Worm (Caenorhabditis elegans) whole organism, midembryonic: ENCODE data around the gene F54F2.6.

ENCODE experiments used
- T22C8.4 ChIP-seq: fragments of 200-800 bp; sonication (Bioruptor generic); IDR thresholded peaks from 2 replicates; pipeline ENCODE4 v1.3.6; 2022; ENCODE audit warnings: missing genetic modification characterization, missing compliant biosample characterization
- flt-1 ChIP-seq: fragments of 200-800 bp; sonication (Bioruptor generic); IDR thresholded peaks from 2 replicates; pipeline ENCODE4 v1.3.6; 2022; ENCODE audit warnings: missing genetic modification characterization, missing compliant biosample characterization
- klf-2 ChIP-seq: fragments of 200-800 bp; sonication (Bioruptor generic); conservative IDR thresholded peaks from 2 replicates; pipeline ENCODE4 v1.3.6; 2022; ENCODE audit warnings: missing genetic modification reagents, missing genetic modification characterization, missing compliant biosample characterization
- tab-1 ChIP-seq: fragments of 200-800 bp; sonication (Bioruptor generic); IDR thresholded peaks from 2 replicates; pipeline ENCODE4 v1.3.6; 2022; ENCODE audit warnings: missing genetic modification characterization, missing compliant biosample characterization
- ztf-23 ChIP-seq: fragments of 200-800 bp; sonication (Bioruptor generic); IDR thresholded peaks from 2 replicates; pipeline ENCODE4 v1.3.6; 2022; ENCODE audit warnings: missing genetic modification reagents, missing genetic modification characterization, missing compliant biosample characterization

- no peak for TF ChIP-seq ztf-23 (GFP tag; lab: Robert Waterston, UW)
- TF ChIP-seq klf-2 (GFP tag; lab: Robert Waterston, UW), result no peak
- TF ChIP-seq tab-1 (GFP tag; lab: Robert Waterston, UW), result no peak
- TF ChIP-seq flt-1, result no peak
- TF ChIP-seq T22C8.4 (GFP tag; lab: Robert Waterston, UW), result no peak
Measured at ce11 chrIII:8761040-8761654, 39.4 kb downstream of the F54F2.6 start, which contains the start of gene aak-1.
